Worm (Caenorhabditis elegans): Measurements from ENCODE around the gene ZK632.14.

The ZK632.14 gene

DNA sequence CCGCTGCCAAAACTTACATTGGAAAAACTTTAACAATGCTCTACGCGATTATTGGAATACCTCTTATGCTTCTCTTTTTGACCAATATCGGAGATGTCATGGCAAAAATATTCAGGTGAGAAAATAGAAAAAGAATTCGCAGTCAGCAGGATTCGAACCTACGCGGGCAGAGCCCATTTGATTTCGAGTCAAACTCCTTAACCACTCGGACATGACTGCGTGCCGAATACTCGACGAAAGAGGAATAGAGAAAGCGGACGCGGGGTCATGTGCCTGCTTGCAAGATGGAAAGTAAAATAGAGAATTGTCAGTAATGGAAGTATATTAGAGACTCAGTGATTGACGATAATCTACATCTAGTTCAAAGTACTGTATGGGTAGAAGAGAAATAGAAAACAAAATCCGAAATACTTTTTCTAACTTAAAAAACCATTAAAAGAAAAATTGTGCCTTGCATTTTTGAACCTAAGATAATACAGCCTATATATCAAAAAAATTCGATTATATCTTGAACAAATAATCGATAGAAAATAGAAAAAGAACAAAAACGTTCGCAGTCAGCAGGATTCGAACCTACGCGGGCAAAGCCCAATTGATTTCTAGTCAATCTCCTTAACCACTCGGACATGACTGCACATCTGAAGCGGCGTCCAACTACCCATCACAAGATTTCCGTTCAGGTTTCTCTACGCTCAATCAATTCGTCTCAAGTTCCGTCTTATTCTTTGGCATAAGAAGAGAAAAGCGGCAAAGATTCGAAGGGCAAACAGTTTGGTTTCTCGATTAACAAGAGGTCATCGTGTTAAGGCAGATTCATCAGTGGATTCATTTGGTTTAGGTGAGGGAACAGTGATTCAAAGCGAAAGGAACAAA is 48.5 kb downstream of the ZK632.14 start (continued):
- TF ChIP-seq jun-1 (tag; optimal IDR thresholded peaks at IDR 0.05) = no peak
- no peak for TF ChIP-seq lir-3 (tag; optimal IDR thresholded peaks at IDR 0.05)
- TF ChIP-seq nhr-25 (tag; optimal IDR thresholded peaks at IDR 0.05; ENCODE audit: borderline replicate concordance, insufficient read depth) = no peak
- TF ChIP-seq F10B5.3 (tag; optimal IDR thresholded peaks at IDR 0.05) = no peak
- TF ChIP-seq ztf-11 (tag; optimal IDR thresholded peaks at IDR 0.05) = no peak
- TF ChIP-seq fos-1 (tag; optimal IDR thresholded peaks at IDR 0.05) = no peak
- no peak for TF ChIP-seq cey-2 (tag; optimal IDR thresholded peaks at IDR 0.05; ENCODE audit: borderline replicate concordance, insufficient read depth)

DNA sequence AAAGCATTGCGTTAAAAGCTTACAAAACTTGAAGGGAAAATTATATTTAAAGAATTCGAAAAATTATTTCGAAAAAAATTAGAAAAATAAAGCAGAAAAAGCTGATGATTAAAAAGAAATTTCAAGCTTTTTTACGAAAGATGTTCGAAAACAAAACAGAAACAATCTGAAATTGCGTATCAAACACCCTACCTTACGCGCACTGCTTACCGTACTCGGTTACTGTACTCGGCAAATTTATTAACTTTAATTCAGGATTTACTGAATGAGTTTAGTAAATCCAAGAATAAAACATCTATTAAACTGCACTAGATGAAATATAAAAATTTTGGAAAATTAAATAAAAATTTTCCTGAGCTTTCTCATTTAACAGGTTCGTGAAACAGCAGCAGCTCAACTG is 49.2 kb downstream of the ZK632.14 start:
- peak in 1 of 2 experiments; percentile 56 for TF ChIP-seq lsy-2 (tag; optimal IDR thresholded peaks at IDR 0.05)
- no peak for TF ChIP-seq Y105C5A.15 (GFP tag; IDR thresholded peaks at IDR 0.05)

All from whole organism, L4 larva.